Worm (Caenorhabditis elegans): ENCODE data around the gene C34C12.7.

The C34C12.7 gene

DNA sequence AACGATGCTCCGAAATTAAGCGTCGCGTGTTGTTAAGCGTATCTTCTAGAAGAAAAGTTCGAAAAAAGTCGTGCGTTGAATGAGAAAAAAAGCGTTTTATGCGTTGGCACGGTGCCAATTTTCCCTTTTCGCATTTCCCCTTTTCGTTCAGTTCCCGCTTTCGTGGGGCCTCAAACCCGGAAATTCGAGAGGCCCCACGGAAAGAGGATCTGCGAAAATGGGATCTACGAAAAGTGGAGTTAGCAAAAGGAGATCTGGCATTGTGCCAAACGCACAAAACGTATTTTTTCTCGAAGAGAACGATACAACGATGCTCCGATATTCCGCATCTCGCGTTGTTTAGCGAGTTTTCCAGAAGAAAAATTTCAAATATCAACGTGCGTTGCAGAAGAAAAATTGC is 11.7 kb upstream of the C34C12.7 start:
- TF ChIP-seq dpl-1 (GFP tag; optimal IDR thresholded peaks at IDR 0.05) (no peak), Y48G9A.11 (GFP tag; IDR thresholded peaks at IDR 0.05) (peak; percentile 85), unc-130 (GFP tag; optimal IDR thresholded peaks at IDR 0.05) (peak; percentile 61), ceh-44 (GFP tag; IDR thresholded peaks at IDR 0.05) (peak; percentile 54; the same call in 1 of the 2 replicates), zfp-2 (tag; optimal IDR thresholded peaks at IDR 0.05) (no peak), ceh-28 (tag; optimal IDR thresholded peaks at IDR 0.05) (no peak), lim-7 (GFP tag; IDR thresholded peaks at IDR 0.05) (peak; percentile 48; the same call in 1 of the 2 replicates), mes-2 (tag; optimal IDR thresholded peaks at IDR 0.05; ENCODE audit: poor library complexity, severe bottlenecking) (peak; percentile 89), egl-43 (GFP tag; IDR thresholded peaks at IDR 0.05) (0 out of 2 replicates have a peak, but pooled peaks have one; percentile 32), hmg-1.1 (GFP tag; IDR thresholded peaks at IDR 0.05) (peak; percentile 51; the same call in 1 of the 2 replicates), tag-97 (GFP tag; IDR thresholded peaks at IDR 0.05) (no peak), arid-1 (GFP tag; conservative IDR thresholded peaks at IDR 0.05) (peak; percentile 56; the same call in 1 of the 2 replicates), T20F7.1 (GFP tag; optimal IDR thresholded peaks at IDR 0.05) (peak; percentile 42), nhr-10 (tag; optimal IDR thresholded peaks at IDR 0.05) (no peak), ceh-20 (GFP tag; IDR thresholded peaks at IDR 0.05) (peak; percentile 78), mep-1 (tag; optimal IDR thresholded peaks at IDR 0.05) (no peak), php-3 (GFP tag; IDR thresholded peaks at IDR 0.05) (no peak), snpc-1.2 (GFP tag; IDR thresholded peaks at IDR 0.05) (no peak), nhr-11 (tag; optimal IDR thresholded peaks at IDR 0.05) (no peak), aha-1 (tag) (peak; percentile 45), vab-7 (GFP tag; IDR thresholded peaks at IDR 0.05) (peak; percentile 72), spr-1 (tag; optimal IDR thresholded peaks at IDR 0.05) (no peak), lin-38 (GFP tag; IDR thresholded peaks at IDR 0.05) (peak; percentile 71), mdt-29 (GFP tag; IDR thresholded peaks at IDR 0.05) (no peak), Y105C5A.15 (GFP tag; IDR thresholded peaks at IDR 0.05) (no peak), lsy-2 (tag; optimal IDR thresholded peaks at IDR 0.05) (no peak), D1046.2 (GFP tag; IDR thresholded peaks at IDR 0.05) (0 out of 2 replicates have a peak, but pooled peaks have one; percentile 22), nhr-28 (tag; optimal IDR thresholded peaks at IDR 0.05) (no peak), ZK337.2 (GFP tag; IDR thresholded peaks at IDR 0.05) (peak; percentile 22; the same call in 1 of the 2 replicates), dmd-6 (GFP tag; IDR thresholded peaks at IDR 0.05) (peak; percentile 37; the same call in 1 of the 2 replicates), rbr-2 (tag; optimal IDR thresholded peaks at IDR 0.05) (peak; percentile 23), ztf-7 (tag; optimal IDR thresholded peaks at IDR 0.05) (no peak), F10B5.3 (tag; optimal IDR thresholded peaks at IDR 0.05) (no peak), hif-1 (tag; optimal IDR thresholded peaks at IDR 0.05) (peak in 1 of 2 experiments; percentile 71), F49E8.2 (tag; optimal IDR thresholded peaks at IDR 0.05; ENCODE audit: borderline replicate concordance) (peak; percentile 3), aly-2 (tag; optimal IDR thresholded peaks at IDR 0.05) (no peak), lin-1 (GFP tag; IDR thresholded peaks at IDR 0.05) (no peak), gei-8 (GFP tag; optimal IDR thresholded peaks at IDR 0.05) (no peak), dmd-8 (GFP tag; IDR thresholded peaks at IDR 0.05) (no peak), dmd-9 (GFP tag; IDR thresholded peaks at IDR 0.05) (0 out of 2 replicates have a peak, but pooled peaks have one; percentile 45), dve-1 (tag; optimal IDR thresholded peaks at IDR 0.05; ENCODE audit: insufficient read depth) (no peak)

DNA sequence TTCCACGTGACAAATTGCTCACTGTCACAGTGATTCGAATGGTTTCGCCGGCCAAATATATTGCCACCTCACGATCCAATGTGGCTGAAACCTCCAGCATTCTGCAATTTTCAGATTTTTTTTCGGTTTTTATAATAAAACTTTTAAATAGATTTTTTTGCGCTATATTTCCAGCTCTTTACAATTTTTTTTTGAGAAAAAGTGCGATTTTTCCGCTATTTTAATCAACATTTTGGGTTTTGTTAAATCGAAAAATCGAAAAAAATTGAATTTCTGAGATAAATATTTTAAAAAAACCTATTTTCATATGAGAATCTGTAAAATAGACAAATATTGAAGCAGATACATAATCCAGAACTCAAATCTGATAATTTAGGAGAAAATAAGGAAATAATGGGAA is 10.8 kb upstream of the C34C12.7 start, which contains the start of gene M01F1.9:
Gene M01F1.9 (minus strand): TSS at position 101 of the 400 bp plus-strand sequence.
- no peak for TF ChIP-seq zag-1 (tag; optimal IDR thresholded peaks at IDR 0.05)
- TF ChIP-seq daf-8 (GFP tag; IDR thresholded peaks at IDR 0.05), result no peak
- no peak for TF ChIP-seq R02D3.7 (tag; optimal IDR thresholded peaks at IDR 0.05)
- TF ChIP-seq madf-9 (GFP tag; conservative IDR thresholded peaks at IDR 0.05), result no peak
- no peak for TF ChIP-seq lim-7 (GFP tag; IDR thresholded peaks at IDR 0.05)
- no peak for TF ChIP-seq gei-8 (GFP tag; optimal IDR thresholded peaks at IDR 0.05)
- TF ChIP-seq aha-1 (tag), result no peak
